Worm (Caenorhabditis elegans) whole organism, late embryonic: Measurements from ENCODE around the gene sma-9.
A peak's percentile ranks its signal among the peaks of the same experiment; 100 is the strongest.

Experiments used
- C08G9.2 ChIP-seq: sonication (generic microtip); optimal IDR thresholded peaks from 2 replicates; lab custom pipeline; 2016; ENCODE audit warnings: mild to moderate bottlenecking, missing genetic modification characterization, moderate library complexity, missing compliant biosample characterization
- C38D4.7 ChIP-seq: fragments of 200-800 bp; sonication (Bioruptor generic); optimal IDR thresholded peaks from 2 replicates; lab custom pipeline; 2018; ENCODE audit warnings: mild to moderate bottlenecking, missing genetic modification characterization, moderate library complexity, missing compliant biosample characterization
- K09A11.1 ChIP-seq: sonication (generic microtip); optimal IDR thresholded peaks from 2 replicates; lab custom pipeline; 2017; ENCODE audit warnings: antibody characterized with exemption, mild to moderate bottlenecking, missing genetic modification characterization, missing compliant biosample characterization; ENCODE audit not compliant: insufficient read depth
- Y22D7AL.16 ChIP-seq: sonication (generic microtip); optimal IDR thresholded peaks from 2 replicates; lab custom pipeline; 2016; ENCODE audit warnings: missing genetic modification characterization, missing compliant biosample characterization
- ahr-1 ChIP-seq: sonication (generic microtip); optimal IDR thresholded peaks from 2 replicates; lab custom pipeline; 2016; ENCODE audit warnings: missing genetic modification characterization, missing compliant biosample characterization
- ceh-14 ChIP-seq: sonication (generic microtip); optimal IDR thresholded peaks from 2 replicates; lab custom pipeline; 2016; ENCODE audit warnings: missing genotype, missing genetic modification characterization, missing compliant biosample characterization
- ceh-19 ChIP-seq: fragments of 200-800 bp; sonication (Bioruptor generic); optimal IDR thresholded peaks from 2 replicates; lab custom pipeline; 2018; ENCODE audit warnings: mild to moderate bottlenecking, missing genetic modification characterization, missing compliant biosample characterization
- ceh-22 ChIP-seq: sonication (generic microtip); optimal IDR thresholded peaks from 2 replicates; lab custom pipeline; 2017; ENCODE audit warnings: missing biosample characterization, missing genetic modification characterization
- ceh-24 ChIP-seq: sonication (generic microtip); optimal IDR thresholded peaks from 2 replicates; lab custom pipeline; 2016; ENCODE audit warnings: mild to moderate bottlenecking, missing genetic modification characterization, missing compliant biosample characterization
- ceh-30 ChIP-seq: fragments of 150-350 bp; optimal IDR thresholded peaks from 2 replicates; lab custom pipeline; 2014; ENCODE audit warnings: missing biosample characterization, missing genetic modification characterization
- ceh-34 ChIP-seq: sonication (generic microtip); optimal IDR thresholded peaks from 2 replicates; lab custom pipeline; 2016; ENCODE audit warnings: mild to moderate bottlenecking, missing genetic modification characterization, missing compliant biosample characterization
- ceh-45 ChIP-seq: fragments of 200-800 bp; sonication (Bioruptor generic); IDR thresholded peaks from 2 replicates; pipeline ENCODE4 v1.3.6; 2022; ENCODE audit warnings: missing genetic modification reagents, missing genetic modification characterization, missing compliant biosample characterization
- ceh-48 ChIP-seq: sonication (generic microtip); optimal IDR thresholded peaks from 2 replicates; lab custom pipeline; 2016; ENCODE audit warnings: missing genetic modification characterization, inconsistent platforms, missing compliant biosample characterization
- ceh-6 ChIP-seq: fragments of 200-800 bp; sonication (Bioruptor generic); optimal IDR thresholded peaks from 2 replicates; lab custom pipeline; 2018; ENCODE audit warnings: mild to moderate bottlenecking, missing genetic modification characterization, missing compliant biosample characterization
- dve-1 ChIP-seq: sonication (generic microtip); optimal IDR thresholded peaks from 2 replicates; lab custom pipeline; 2017; ENCODE audit warnings: antibody characterized with exemption, mild to moderate bottlenecking, missing genetic modification characterization, missing compliant biosample characterization
- elt-2 ChIP-seq: sonication (generic microtip); optimal IDR thresholded peaks from 2 replicates; lab custom pipeline; 2016; ENCODE audit warnings: missing genetic modification reagents, missing genetic modification characterization, missing compliant biosample characterization
- ets-4 ChIP-seq: sonication (generic microtip); optimal IDR thresholded peaks from 2 replicates; lab custom pipeline; 2016; ENCODE audit warnings: missing genetic modification characterization, missing compliant biosample characterization
- eyg-1 ChIP-seq: sonication (generic microtip); optimal IDR thresholded peaks from 2 replicates; lab custom pipeline; 2016; ENCODE audit warnings: missing genotype, missing genetic modification characterization, missing compliant biosample characterization
- fax-1 ChIP-seq: sonication (generic microtip); optimal IDR thresholded peaks from 2 replicates; lab custom pipeline; 2016; ENCODE audit warnings: missing genotype, missing genetic modification characterization, missing compliant biosample characterization
- fkh-6 ChIP-seq: sonication (generic microtip); optimal IDR thresholded peaks from 2 replicates; lab custom pipeline; 2016; ENCODE audit warnings: missing genetic modification characterization, missing compliant biosample characterization
- gmeb-2 ChIP-seq: sonication (generic microtip); optimal IDR thresholded peaks from 2 replicates; lab custom pipeline; 2016; ENCODE audit warnings: missing genetic modification characterization, inconsistent platforms, missing compliant biosample characterization
- hlh-13 ChIP-seq: fragments of 200-800 bp; sonication (Bioruptor generic); optimal IDR thresholded peaks from 2 replicates; lab custom pipeline; 2018; ENCODE audit warnings: mild to moderate bottlenecking, missing genetic modification characterization, missing compliant biosample characterization
- hlh-15 ChIP-seq: sonication (generic microtip); optimal IDR thresholded peaks from 2 replicates; lab custom pipeline; 2016; ENCODE audit warnings: missing genetic modification characterization, missing compliant biosample characterization
- hlh-6 ChIP-seq: sonication (generic microtip); optimal IDR thresholded peaks from 2 replicates; lab custom pipeline; 2016; ENCODE audit warnings: missing genotype, missing genetic modification characterization, missing compliant biosample characterization
- hlh-8 ChIP-seq: sonication (generic microtip); optimal IDR thresholded peaks from 2 replicates; lab custom pipeline; 2016; ENCODE audit warnings: missing genotype, missing genetic modification characterization, missing compliant biosample characterization
- lim-6 ChIP-seq: sonication (generic microtip); optimal IDR thresholded peaks from 2 replicates; lab custom pipeline; 2016; ENCODE audit warnings: missing genetic modification characterization, missing compliant biosample characterization
- lin-11 ChIP-seq: fragments of 200-800 bp; sonication (Bioruptor generic); optimal IDR thresholded peaks from 2 replicates; lab custom pipeline; 2018; ENCODE audit warnings: mild to moderate bottlenecking, missing genetic modification characterization, missing compliant biosample characterization
- mec-3 ChIP-seq: sonication (generic microtip); optimal IDR thresholded peaks from 2 replicates; lab custom pipeline; 2016; ENCODE audit warnings: borderline replicate concordance, missing genetic modification characterization, missing compliant biosample characterization
- nfya-1 ChIP-seq: sonication (generic microtip); optimal IDR thresholded peaks from 2 replicates; lab custom pipeline; 2017; ENCODE audit warnings: missing genetic modification characterization, mild to moderate bottlenecking, missing compliant biosample characterization, antibody characterized with exemption, moderate library complexity
- nhr-11 ChIP-seq: fragments of 150-350 bp; optimal IDR thresholded peaks from 2 replicates; lab custom pipeline; 2014; ENCODE audit warnings: missing biosample characterization, missing genetic modification characterization
- nhr-232 ChIP-seq: sonication (generic microtip); optimal IDR thresholded peaks from 2 replicates; lab custom pipeline; 2016; ENCODE audit warnings: missing genetic modification characterization, missing compliant biosample characterization
- odd-2 ChIP-seq: sonication (generic microtip); optimal IDR thresholded peaks from 2 replicates; lab custom pipeline; 2017; ENCODE audit warnings: antibody characterized with exemption, mild to moderate bottlenecking, missing genetic modification characterization, missing compliant biosample characterization
- pat-9 ChIP-seq: fragments of 200-800 bp; sonication (Bioruptor generic); optimal IDR thresholded peaks from 2 replicates; lab custom pipeline; 2018; ENCODE audit warnings: mild to moderate bottlenecking, missing genetic modification characterization, moderate library complexity, missing compliant biosample characterization
- pax-1 ChIP-seq: fragments of 150-350 bp; optimal IDR thresholded peaks from 2 replicates; lab custom pipeline; 2014; ENCODE audit warnings: missing biosample characterization, missing genetic modification characterization
- pha-2 ChIP-seq: sonication (generic microtip); optimal IDR thresholded peaks from 2 replicates; lab custom pipeline; 2017; ENCODE audit warnings: mild to moderate bottlenecking, missing genetic modification characterization, missing compliant biosample characterization
- pha-4 ChIP-seq: fragments of 150-350 bp; optimal IDR thresholded peaks from 2 replicates; lab custom pipeline; 2018; ENCODE audit warnings: missing biosample characterization, missing genetic modification reagents, missing genetic modification characterization
- pqm-1 ChIP-seq: sonication (generic microtip); optimal IDR thresholded peaks from 2 replicates; lab custom pipeline; 2016; ENCODE audit warnings: missing genetic modification characterization, missing compliant biosample characterization
- ref-2 ChIP-seq: sonication (generic microtip); optimal IDR thresholded peaks from 2 replicates; lab custom pipeline; 2016; ENCODE audit warnings: missing genetic modification characterization, missing compliant biosample characterization
- sox-2 ChIP-seq: fragments of 200-800 bp; sonication (Bioruptor generic); IDR thresholded peaks from 2 replicates; pipeline ENCODE4 v1.3.6; 2022; ENCODE audit warnings: missing genetic modification reagents, missing genetic modification characterization, missing compliant biosample characterization
- sox-4 ChIP-seq: sonication (generic microtip); optimal IDR thresholded peaks from 2 replicates; lab custom pipeline; 2017; ENCODE audit warnings: mild to moderate bottlenecking, missing genetic modification characterization, inconsistent platforms, missing compliant biosample characterization
- tbx-2 ChIP-seq: sonication (generic microtip); optimal IDR thresholded peaks from 2 replicates; lab custom pipeline; 2016; ENCODE audit warnings: missing genetic modification characterization, missing compliant biosample characterization
- tbx-7 ChIP-seq: sonication (generic microtip); optimal IDR thresholded peaks from 2 replicates; lab custom pipeline; 2016; ENCODE audit warnings: missing genotype, missing genetic modification characterization, missing compliant biosample characterization
- ttx-3 ChIP-seq: sonication (generic microtip); optimal IDR thresholded peaks from 2 replicates; lab custom pipeline; 2016; ENCODE audit warnings: missing genetic modification reagents, missing genetic modification characterization, missing compliant biosample characterization
- unc-3 ChIP-seq, 2 experiments: fragments of 200-800 bp in 1 of 2; sonication (Bioruptor generic) in 1 of 2; sonication (generic microtip) in 1 of 2; conservative IDR thresholded peaks in 1 of 2; optimal IDR thresholded peaks in 1 of 2; 2 replicates each; pipeline versions ENCODE4 v1.3.6 to Lab custom; 2016 to 2022; ENCODE audit warnings: missing compliant biosample characterization in 2 of 2, missing genetic modification characterization in 2 of 2, missing genetic modification reagents in 1 of 2
- unc-55 ChIP-seq: sonication (generic microtip); optimal IDR thresholded peaks from 2 replicates; lab custom pipeline; 2017; ENCODE audit warnings: missing biosample characterization, missing genetic modification reagents, missing genetic modification characterization
- zip-5 ChIP-seq: sonication (generic microtip); optimal IDR thresholded peaks from 2 replicates; lab custom pipeline; 2016; ENCODE audit warnings: missing genetic modification characterization, missing compliant biosample characterization
- ztf-16 ChIP-seq: sonication (generic microtip); optimal IDR thresholded peaks from 2 replicates; lab custom pipeline; 2017; ENCODE audit warnings: missing genetic modification characterization, missing compliant biosample characterization

Gene sma-9

ce11 chrX:10794647-10795046 lies 25.6 kb downstream of the sma-9 start, which contains the start of gene T05A10.6:
TSS of gene T05A10.6 (minus strand) at chrX:10794747.
- TF ChIP-seq gmeb-2 (tag; lab: Kevin White, UChicago), result no peak
- no peak for TF ChIP-seq sox-2 (GFP tag; lab: Robert Waterston, UW)
- no peak for TF ChIP-seq K09A11.1
- no peak for TF ChIP-seq ceh-24 (tag; lab: Kevin White, UChicago)
- TF ChIP-seq eyg-1 (tag; lab: Kevin White, UChicago), result no peak
- no peak for TF ChIP-seq tbx-7 (tag; lab: Kevin White, UChicago)
- TF ChIP-seq zip-5, result no peak
- no peak for TF ChIP-seq pqm-1 (tag; lab: Kevin White, UChicago)
- no peak for TF ChIP-seq ttx-3 (tag; lab: Kevin White, UChicago)
- no peak for TF ChIP-seq ceh-22
- TF ChIP-seq hlh-15 (tag; lab: Kevin White, UChicago), result no peak
- no peak for TF ChIP-seq ceh-14
- no peak for TF ChIP-seq ceh-6 (GFP tag; lab: Kevin White, UChicago)

DNA sequence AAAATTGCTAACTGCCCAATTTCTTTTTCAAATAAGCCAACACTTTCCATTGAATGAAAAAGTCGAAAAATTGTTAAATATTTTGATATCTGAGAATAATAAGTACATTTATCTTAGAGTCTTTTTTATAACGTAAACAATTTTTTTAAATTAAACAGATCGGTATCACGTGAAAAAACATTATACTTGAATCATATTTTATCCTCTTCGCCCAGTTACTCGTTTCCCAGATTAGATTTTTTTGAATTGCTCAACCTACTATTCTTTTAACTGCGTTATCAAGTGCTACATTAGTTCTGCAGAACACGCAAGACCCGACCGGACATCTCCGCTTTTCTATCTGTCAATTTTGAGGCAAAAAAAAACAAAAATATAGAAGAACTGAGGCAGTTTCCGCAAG lies 35.4 kb downstream of the sma-9 start, which contains the start of gene F31B12.4:
F31B12.4 (plus strand) TSS at position 301 of the 400 bp plus-strand sequence.
- TF ChIP-seq sox-4 (tag; lab: Kevin White, UChicago) (no peak), unc-55 (GFP tag; lab: Kevin White, UChicago) (no peak), nhr-11 (tag; lab: Kevin White, UChicago) (no peak), ceh-24 (tag; lab: Kevin White, UChicago) (no peak), nfya-1 (tag; lab: Kevin White, UChicago) (no peak), hlh-8 (tag; lab: Kevin White, UChicago) (no peak), ceh-14 (no peak), ceh-45 (GFP tag; lab: Robert Waterston, UW) (no peak), ceh-22 (no peak), ztf-16 (tag; lab: Kevin White, UChicago) (no peak), ets-4 (tag; lab: Kevin White, UChicago) (no peak), pax-1 (tag; lab: Kevin White, UChicago) (no peak), zip-5 (no peak), pat-9 (no peak), gmeb-2 (tag; lab: Kevin White, UChicago) (no peak), fkh-6 (no peak), ceh-34 (no peak), tbx-7 (tag; lab: Kevin White, UChicago) (no peak), nhr-232 (no peak), ahr-1 (no peak)
- TF ChIP-seq, all 69 proteins: peak for 0

DNA sequence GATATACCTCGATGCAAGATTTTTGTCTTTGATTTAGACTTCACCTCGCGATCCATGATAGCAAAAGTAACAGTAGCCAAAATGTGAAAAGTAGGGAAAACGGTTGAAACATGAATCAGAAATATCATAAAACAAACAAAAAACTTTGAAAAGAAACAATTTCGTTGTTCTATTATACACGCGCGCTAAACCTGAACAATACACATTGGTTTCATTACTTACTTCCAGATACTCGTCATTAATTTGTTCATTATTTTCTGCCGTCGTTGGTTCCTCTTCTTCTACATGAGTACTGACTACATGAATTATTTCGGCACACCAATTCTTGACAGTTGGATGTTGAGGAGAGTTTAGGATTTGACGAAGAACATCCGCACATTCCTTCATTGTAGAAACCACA lies 51.4 kb downstream of the sma-9 start, which contains the start of gene F31B12.3:
F31B12.3 (minus strand) TSS at position 101 of the 400 bp plus-strand sequence.
- TF ChIP-seq ref-2, result no peak
- TF ChIP-seq hlh-6 (tag; lab: Kevin White, UChicago), result no peak
- TF ChIP-seq pha-4 (tag; lab: Kevin White, UChicago), result no peak
- no peak for TF ChIP-seq ceh-48 (tag; lab: Kevin White, UChicago)
- no peak for TF ChIP-seq nhr-232
- no peak for TF ChIP-seq lin-11 (tag; lab: Kevin White, UChicago)
- no peak for TF ChIP-seq tbx-2 (tag; lab: Kevin White, UChicago)
- TF ChIP-seq C08G9.2 (tag; lab: Kevin White, UChicago), result no peak
- TF ChIP-seq ceh-30 (tag; lab: Kevin White, UChicago), result no peak
- TF ChIP-seq dve-1 (tag; lab: Kevin White, UChicago), result no peak
- TF ChIP-seq ttx-3 (tag; lab: Kevin White, UChicago), result no peak

DNA sequence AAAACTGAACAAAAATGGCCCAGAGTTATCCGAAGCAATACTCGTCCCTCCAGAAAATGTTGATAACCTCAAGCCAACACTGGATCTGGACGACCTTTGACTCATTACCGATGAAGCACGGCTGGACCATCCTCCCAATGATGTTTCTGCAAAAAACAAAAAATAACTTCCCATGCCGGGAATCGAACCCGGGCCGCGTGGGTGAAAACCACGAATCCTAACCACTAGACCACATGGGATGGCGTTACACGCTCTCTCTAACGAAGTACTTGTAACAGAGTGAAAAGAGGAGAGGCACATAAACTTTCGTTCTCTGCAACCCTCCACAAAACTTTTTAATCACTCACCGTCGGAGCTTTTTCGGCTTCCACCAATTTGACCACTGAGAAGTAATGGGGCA lies 52.1 kb downstream of the sma-9 start:
- TF ChIP-seq fax-1 (no peak), sox-4 (tag; lab: Kevin White, UChicago) (peak; percentile 43), unc-3 (GFP tag; conservative IDR thresholded peaks at IDR 0.05; lab: Robert Waterston, UW) (no peak), unc-3 (tag; optimal IDR thresholded peaks at IDR 0.05; lab: Kevin White, UChicago) (no peak), eyg-1 (tag; lab: Kevin White, UChicago) (no peak), sox-2 (GFP tag; lab: Robert Waterston, UW) (no peak), hlh-13 (peak; percentile 35), odd-2 (no peak), C38D4.7 (peak; percentile 52), gmeb-2 (tag; lab: Kevin White, UChicago) (peak; percentile 58), pha-2 (tag; lab: Kevin White, UChicago) (no peak), ceh-19 (GFP tag; lab: Kevin White, UChicago) (peak; percentile 6), Y22D7AL.16 (tag; lab: Kevin White, UChicago) (peak; percentile 62), unc-55 (GFP tag; lab: Kevin White, UChicago) (no peak), tbx-7 (tag; lab: Kevin White, UChicago) (peak; percentile 5), elt-2 (tag; lab: Kevin White, UChicago) (peak; percentile 38), mec-3 (tag; lab: Kevin White, UChicago) (peak; percentile 41), lim-6 (tag; lab: Kevin White, UChicago) (no peak), ceh-34 (peak; percentile 20)
